Worm (Caenorhabditis elegans) whole organism, early embryonic: ENCODE results near the gene R07E4.5.
A peak's percentile ranks its signal among the peaks of the same experiment; 100 is the strongest.

Experiments used
- B0310.2 ChIP-seq: sonication (generic microtip); optimal IDR thresholded peaks from 2 replicates; lab custom pipeline; 2016; ENCODE audit warnings: mild to moderate bottlenecking, missing genetic modification characterization, missing compliant biosample characterization
- F13C5.2 ChIP-seq: sonication (generic microtip); optimal IDR thresholded peaks from 2 replicates; lab custom pipeline; 2017; ENCODE audit warnings: mild to moderate bottlenecking, missing genetic modification characterization, inconsistent platforms, missing compliant biosample characterization
- aly-1 ChIP-seq: sonication (generic microtip); optimal IDR thresholded peaks from 2 replicates; lab custom pipeline; 2016; ENCODE audit warnings: missing genetic modification characterization, missing compliant biosample characterization
- ama-1 ChIP-seq: fragments of 150-350 bp; optimal IDR thresholded peaks from 2 replicates; lab custom pipeline; 2014
- ceh-13 ChIP-seq: fragments of 200-800 bp; sonication (Bioruptor generic); optimal IDR thresholded peaks from 2 replicates; lab custom pipeline; 2018; ENCODE audit warnings: mild to moderate bottlenecking, missing genetic modification characterization, missing compliant biosample characterization
- ceh-36 ChIP-seq: sonication (generic microtip); optimal IDR thresholded peaks from 2 replicates; lab custom pipeline; 2016; ENCODE audit warnings: missing genetic modification characterization, inconsistent platforms, missing compliant biosample characterization
- ets-7 ChIP-seq: sonication (generic microtip); optimal IDR thresholded peaks from 2 replicates; lab custom pipeline; 2016; ENCODE audit warnings: missing genotype, missing genetic modification characterization, missing compliant biosample characterization
- flt-1 ChIP-seq: fragments of 200-800 bp; sonication (Bioruptor generic); IDR thresholded peaks from 2 replicates; pipeline ENCODE4 v1.3.6; 2022; ENCODE audit warnings: missing genetic modification characterization, missing compliant biosample characterization
- hmbx-1 ChIP-seq: sonication (generic microtip); optimal IDR thresholded peaks from 2 replicates; lab custom pipeline; 2016; ENCODE audit warnings: mild to moderate bottlenecking, missing genetic modification characterization, missing compliant biosample characterization
- hmg-4 ChIP-seq: fragments of 200-800 bp; sonication (Bioruptor generic); optimal IDR thresholded peaks from 2 replicates; lab custom pipeline; 2018; ENCODE audit warnings: mild to moderate bottlenecking, missing genetic modification characterization, missing compliant biosample characterization
- hnd-1 ChIP-seq: sonication (generic microtip); optimal IDR thresholded peaks from 2 replicates; lab custom pipeline; 2016; ENCODE audit warnings: missing genetic modification characterization, missing compliant biosample characterization
- pes-1 ChIP-seq: fragments of 200-800 bp; sonication (Bioruptor generic); IDR thresholded peaks from 2 replicates; pipeline ENCODE4 v1.3.6; 2022; ENCODE audit warnings: missing genetic modification reagents, missing genetic modification characterization, missing compliant biosample characterization
- scrt-1 ChIP-seq: fragments of 200-800 bp; sonication (Bioruptor generic); IDR thresholded peaks from 2 replicates; pipeline ENCODE4 v1.3.6; 2022; ENCODE audit warnings: missing genetic modification characterization, missing compliant biosample characterization
- sea-1 ChIP-seq: fragments of 200-800 bp; sonication (Bioruptor generic); conservative IDR thresholded peaks from 2 replicates; pipeline ENCODE4 v1.3.6; 2022; ENCODE audit warnings: missing genetic modification characterization, missing compliant biosample characterization
- tbx-11 ChIP-seq: fragments of 200-800 bp; sonication (Bioruptor generic); IDR thresholded peaks from 2 replicates; pipeline ENCODE4 v1.3.6; 2022; ENCODE audit warnings: missing genetic modification characterization, missing compliant biosample characterization
- tbx-37 ChIP-seq: fragments of 200-800 bp; sonication (Bioruptor generic); conservative IDR thresholded peaks from 2 replicates; pipeline ENCODE4 v1.3.6; 2022; ENCODE audit warnings: missing genetic modification reagents, missing genetic modification characterization, missing compliant biosample characterization
- tra-4 ChIP-seq: sonication (generic microtip); optimal IDR thresholded peaks from 2 replicates; lab custom pipeline; 2017; ENCODE audit warnings: missing genetic modification characterization, missing compliant biosample characterization

Gene R07E4.5

DNA sequence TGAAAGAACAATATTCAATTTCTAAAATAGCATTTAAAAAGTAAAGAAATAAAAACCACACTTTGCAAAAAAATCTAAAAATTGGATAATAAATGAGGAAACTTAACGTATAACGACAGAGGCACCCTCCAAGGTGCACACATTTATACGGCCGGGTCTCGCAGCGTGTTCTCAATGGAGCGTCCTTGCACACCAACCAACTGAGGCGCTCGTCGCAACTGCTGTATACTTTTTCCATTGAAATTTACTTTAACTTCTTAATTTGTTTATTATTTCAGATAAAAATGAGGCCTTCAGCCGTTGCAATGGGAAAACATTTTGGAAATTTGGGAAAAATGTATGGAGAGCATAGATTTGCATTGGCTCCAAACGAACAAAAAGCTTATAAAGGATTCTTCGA lies at the start of gene R07E4.5, which contains the start of gene R07E4.3:
R07E4.5 (minus strand) TSS at position 1 of the 400 bp plus-strand sequence.
R07E4.3 (plus strand) TSS at position 285 of the 400 bp plus-strand sequence.
- TF ChIP-seq ets-7 (tag; lab: Kevin White, UChicago) (no peak), pes-1 (GFP tag; lab: Robert Waterston, UW) (0 out of 2 replicates have a peak, but pooled peaks have one; percentile 42), B0310.2 (no peak), F13C5.2 (tag; lab: Kevin White, UChicago) (peak; percentile 69), tra-4 (tag; lab: Kevin White, UChicago) (no peak), hnd-1 (tag; lab: Kevin White, UChicago) (no peak), hmg-4 (GFP tag; lab: Kevin White, UChicago) (no peak)

DNA sequence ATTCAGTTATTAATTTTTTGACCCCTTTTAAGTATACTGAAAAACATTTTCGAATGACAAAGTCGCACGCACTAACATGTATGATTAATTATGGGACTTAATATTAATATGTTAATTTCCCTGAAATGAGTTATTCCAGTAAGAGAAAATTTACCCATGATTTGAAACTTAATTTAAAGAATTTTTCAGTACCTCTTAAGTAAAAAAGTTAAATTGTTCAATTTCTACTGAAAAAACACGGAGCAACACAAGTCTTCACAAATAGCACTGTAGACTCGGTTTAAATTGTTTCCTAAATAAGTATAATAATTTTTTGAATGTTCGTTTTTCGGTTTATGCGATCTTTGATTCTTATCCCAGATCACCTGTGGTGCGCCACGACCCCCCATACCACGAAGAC lies 49.5 kb upstream of the R07E4.5 start:
- TF ChIP-seq hnd-1 (tag; lab: Kevin White, UChicago), result no peak
- TF ChIP-seq sea-1 (GFP tag; lab: Robert Waterston, UW), result no peak
- TF ChIP-seq tra-4 (tag; lab: Kevin White, UChicago), result no peak
- no peak for TF ChIP-seq hmg-4 (GFP tag; lab: Kevin White, UChicago)
- no peak for TF ChIP-seq flt-1 (GFP tag; lab: Robert Waterston, UW)
- no peak for TF ChIP-seq F13C5.2 (tag; lab: Kevin White, UChicago)
- no peak for TF ChIP-seq hmbx-1
- no peak for TF ChIP-seq pes-1 (GFP tag; lab: Robert Waterston, UW)
- no peak for TF ChIP-seq B0310.2
- no peak for TF ChIP-seq ets-7 (tag; lab: Kevin White, UChicago)
- no peak for TF ChIP-seq ceh-36

DNA sequence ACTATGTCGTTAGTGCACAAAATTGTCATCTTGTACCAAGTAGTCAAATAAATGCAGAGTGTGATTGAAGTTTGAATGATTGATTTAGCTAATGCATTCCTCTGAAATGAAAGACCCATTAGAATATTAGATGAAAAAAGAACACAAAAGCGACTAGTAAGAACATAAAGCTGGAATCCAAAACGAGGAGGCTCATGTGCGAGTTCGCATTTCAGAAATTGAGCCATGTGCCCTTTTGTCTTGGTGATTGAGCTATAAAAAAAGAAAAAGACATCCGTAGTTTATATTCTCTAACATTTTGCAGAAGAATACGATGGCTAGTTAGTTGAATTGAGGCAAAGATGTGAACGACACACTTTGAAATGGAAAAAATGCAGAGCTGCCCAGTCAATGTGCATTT lies 48.5 kb upstream of the R07E4.5 start, which contains the start of gene F22F4.4:
F22F4.4 (minus strand) TSS at position 101 of the 400 bp plus-strand sequence.
- no peak for TF ChIP-seq flt-1 (GFP tag; lab: Robert Waterston, UW)
- TF ChIP-seq tbx-37, result no peak
- TF ChIP-seq sea-1 (GFP tag; lab: Robert Waterston, UW), result no peak
- TF ChIP-seq ets-7 (tag; lab: Kevin White, UChicago), result no peak
- no peak for TF ChIP-seq scrt-1 (GFP tag; lab: Robert Waterston, UW)
- no peak for TF ChIP-seq hmbx-1
- TF ChIP-seq ama-1 (lab: Kevin White, UChicago), result no peak

DNA sequence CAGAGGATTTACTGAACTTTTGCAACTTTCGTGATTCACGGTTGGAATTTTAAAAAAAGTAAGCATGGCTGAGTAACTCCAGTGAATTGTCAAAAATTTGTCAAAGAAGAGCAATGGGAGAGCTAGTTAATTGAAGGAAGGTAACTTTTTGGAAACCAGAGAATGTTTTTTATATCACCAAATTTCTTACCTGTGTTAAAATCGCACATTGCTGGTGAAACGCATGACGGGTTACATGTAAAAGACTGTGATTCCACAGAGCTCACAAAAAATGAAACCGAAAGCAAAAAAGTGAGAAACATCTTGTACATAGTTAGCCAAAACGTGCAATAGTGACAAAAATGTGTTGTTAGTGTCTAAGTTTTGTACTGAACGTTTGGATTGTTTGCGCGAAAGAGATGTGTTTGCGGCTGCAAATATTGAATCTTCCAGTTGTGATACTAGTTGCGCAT lies 46.2 kb upstream of the R07E4.5 start, which contains the start of gene F22F4.9:
F22F4.9 (minus strand) TSS at position 402 of the 452 bp plus-strand sequence.
- no peak for TF ChIP-seq tra-4 (tag; lab: Kevin White, UChicago)
- TF ChIP-seq hmg-4 (GFP tag; lab: Kevin White, UChicago), result no peak
- TF ChIP-seq aly-1 (tag; lab: Kevin White, UChicago), result no peak
- TF ChIP-seq tbx-11 (GFP tag; lab: Robert Waterston, UW), result no peak
- no peak for TF ChIP-seq sea-1 (GFP tag; lab: Robert Waterston, UW)
- TF ChIP-seq ceh-36, result no peak
- no peak for TF ChIP-seq tbx-37
- TF ChIP-seq ama-1 (lab: Kevin White, UChicago), result no peak
- TF ChIP-seq scrt-1 (GFP tag; lab: Robert Waterston, UW), result no peak
- TF ChIP-seq pes-1 (GFP tag; lab: Robert Waterston, UW), result no peak

DNA sequence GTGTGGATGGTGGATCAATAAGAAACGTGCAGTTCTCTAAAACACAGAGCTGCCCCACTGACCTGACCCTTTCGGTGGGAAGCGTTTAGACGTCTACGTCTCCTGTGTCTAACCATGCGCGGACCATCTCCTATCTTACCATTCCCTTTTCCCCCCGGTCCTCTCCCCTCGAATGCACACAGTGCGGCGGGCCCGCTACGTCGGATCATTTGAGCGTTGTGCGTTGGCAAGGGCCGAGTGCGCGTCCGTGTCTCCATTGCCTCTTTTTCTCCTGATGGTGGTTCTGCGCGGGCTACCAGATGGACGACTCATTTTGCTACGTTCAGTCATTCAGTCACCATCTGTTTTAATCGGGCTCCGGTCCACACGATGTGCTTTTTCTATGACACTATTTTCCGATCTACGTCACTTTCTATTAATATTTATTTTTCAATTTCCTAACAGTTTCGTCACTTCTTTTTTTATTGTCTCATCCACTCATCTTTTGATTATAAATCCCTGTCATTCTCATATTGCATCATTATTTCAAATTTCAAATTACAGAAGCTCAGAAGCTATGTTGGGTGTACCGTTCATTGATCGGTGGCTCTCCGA lies 42.7 kb upstream of the R07E4.5 start, which contains the start of gene inx-3:
inx-3 (plus strand) TSS at position 544 of the 594 bp plus-strand sequence.
- 0 out of 2 replicates have a peak, but pooled peaks have one; percentile 21 for TF ChIP-seq tbx-37
- TF ChIP-seq ama-1 (lab: Kevin White, UChicago), result no peak
- no peak for TF ChIP-seq ceh-36
- TF ChIP-seq tbx-11 (GFP tag; lab: Robert Waterston, UW), result no peak
- TF ChIP-seq sea-1 (GFP tag; lab: Robert Waterston, UW), result 0 out of 2 replicates have a peak, but pooled peaks have one; percentile 25
- no peak for TF ChIP-seq scrt-1 (GFP tag; lab: Robert Waterston, UW)
- no peak for TF ChIP-seq tra-4 (tag; lab: Kevin White, UChicago)
- TF ChIP-seq aly-1 (tag; lab: Kevin White, UChicago), result peak; percentile 31
- TF ChIP-seq ets-7 (tag; lab: Kevin White, UChicago), result no peak
- peak; percentile 24; the same call in 1 of the 2 replicates for TF ChIP-seq flt-1 (GFP tag; lab: Robert Waterston, UW)
- TF ChIP-seq hmbx-1, result no peak
- no peak for TF ChIP-seq ceh-13 (GFP tag; lab: Kevin White, UChicago)
- TF ChIP-seq B0310.2, result no peak
- peak; percentile 73 for TF ChIP-seq hmg-4 (GFP tag; lab: Kevin White, UChicago)

DNA sequence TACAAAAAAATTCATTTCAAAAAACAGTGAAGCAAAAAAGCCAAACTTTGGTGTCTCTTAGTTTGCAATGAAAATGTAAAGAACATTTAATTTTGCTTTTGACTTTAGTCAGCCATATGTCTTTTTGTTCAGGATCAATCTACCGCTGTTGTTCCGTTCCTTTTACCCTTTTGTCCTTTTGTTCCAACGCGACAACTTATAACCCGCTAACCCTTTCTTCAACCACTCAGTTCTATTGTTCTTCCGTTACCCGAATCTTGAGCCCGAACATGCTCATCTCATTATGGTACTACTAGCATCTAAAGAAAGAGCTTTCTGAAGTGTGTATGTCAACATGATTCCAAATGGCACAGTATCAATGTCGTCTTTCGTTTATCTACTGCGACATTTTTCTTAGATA lies 41.0 kb upstream of the R07E4.5 start:
- TF ChIP-seq sea-1 (GFP tag; lab: Robert Waterston, UW), result no peak

DNA sequence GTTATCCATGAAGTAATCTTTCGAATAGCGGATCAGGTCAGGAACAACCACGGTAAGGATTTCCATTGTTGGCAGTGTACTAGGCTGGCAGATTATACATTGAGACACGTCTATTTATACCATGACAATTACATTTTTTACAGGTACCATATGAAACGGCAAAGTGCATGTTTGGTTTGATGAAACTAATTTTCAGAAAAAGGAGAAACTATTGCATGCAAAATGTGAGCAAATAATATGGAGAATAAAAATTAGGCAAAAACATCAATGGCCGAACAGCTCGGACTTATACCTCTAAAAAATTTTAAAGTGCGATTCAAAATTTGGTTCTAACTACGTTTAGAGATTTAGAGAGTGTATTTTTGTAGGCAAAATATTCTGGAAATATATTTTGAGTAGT lies 39.8 kb upstream of the R07E4.5 start, which contains the start of gene F22F4.5:
F22F4.5 (minus strand) TSS at position 101 of the 400 bp plus-strand sequence.
- TF ChIP-seq hnd-1 (tag; lab: Kevin White, UChicago) (no peak), aly-1 (tag; lab: Kevin White, UChicago) (no peak), sea-1 (GFP tag; lab: Robert Waterston, UW) (no peak), flt-1 (GFP tag; lab: Robert Waterston, UW) (no peak), ets-7 (tag; lab: Kevin White, UChicago) (no peak), ceh-36 (no peak), ama-1 (lab: Kevin White, UChicago) (no peak), ceh-13 (GFP tag; lab: Kevin White, UChicago) (no peak), F13C5.2 (tag; lab: Kevin White, UChicago) (no peak), scrt-1 (GFP tag; lab: Robert Waterston, UW) (no peak), B0310.2 (no peak)
